Fruit fly (Drosophila melanogaster) whole organism, wandering third instar larva: Measurements from ENCODE around the gene Muc30E.
A peak's percentile ranks its signal among the peaks of the same experiment; 100 is the strongest.

ENCODE experiments used
- Vsx2 ChIP-seq: fragments of 200-300, 225-300 bp; sonication (Bioruptor generic); optimal IDR thresholded peaks from 2 replicates; lab custom pipeline; 2018; ENCODE audit warnings: missing biosample characterization, missing genetic modification characterization; ENCODE audit not compliant: partially characterized antibody
- dmrt93B ChIP-seq: fragments of 200-800 bp; sonication (Bioruptor generic); optimal IDR thresholded peaks from 2 replicates; lab custom pipeline; 2018; ENCODE audit warnings: missing biosample characterization, mild to moderate bottlenecking, missing genetic modification characterization
- fru ChIP-seq: fragments of 200-800 bp; sonication (Bioruptor generic); optimal IDR thresholded peaks from 3 replicates; lab custom pipeline; 2016; ENCODE audit warnings: missing biosample characterization, mild to moderate bottlenecking, missing genetic modification characterization
- h ChIP-seq: fragments of 200-800 bp; sonication (Bioruptor generic); optimal IDR thresholded peaks from 3 replicates; lab custom pipeline; 2016; ENCODE audit warnings: missing biosample characterization, mild to moderate bottlenecking, missing genetic modification characterization
- sage ChIP-seq: fragments of 200-800 bp; sonication (Bioruptor generic); optimal IDR thresholded peaks from 2 replicates; lab custom pipeline; 2016; ENCODE audit warnings: missing biosample characterization, mild to moderate bottlenecking, missing genetic modification characterization
- usp ChIP-seq: fragments of >200 bp; optimal IDR thresholded peaks from 2 replicates; lab custom pipeline; 2017; ENCODE audit warnings: missing biosample characterization, missing genetic modification characterization
- woc ChIP-seq: sonication (Bioruptor generic); optimal IDR thresholded peaks from 2 replicates; lab custom pipeline; 2016; ENCODE audit warnings: missing biosample characterization, mild to moderate bottlenecking, missing genetic modification characterization

- no peak for TF ChIP-seq sage (GFP tag; lab: Kevin White, UChicago)
- TF ChIP-seq Vsx2 (GFP tag; lab: Kevin White, UChicago) = peak; percentile 25
- TF ChIP-seq woc = no peak
- TF ChIP-seq h (GFP tag; lab: Kevin White, UChicago) = peak; percentile 62
- no peak for TF ChIP-seq usp (GFP tag; lab: Kevin White, UChicago)
- TF ChIP-seq dmrt93B = no peak
- TF ChIP-seq fru (GFP tag; lab: Kevin White, UChicago) = peak; percentile 41
These were observed 35.0 kb upstream of the Muc30E start, which contains the start of gene Arglu1 for dm6 chr2L:9937908-9938307.
